Worm (Caenorhabditis elegans) whole organism, mixed stage, embryonic: ENCODE measurements around the gene srsx-10.

Experiments used
- M03D4.4 ChIP-seq: sonication (generic microtip); optimal IDR thresholded peaks from 2 replicates; lab custom pipeline; 2017; ENCODE audit warnings: mild to moderate bottlenecking, missing genetic modification characterization, missing compliant biosample characterization
- bed-3 ChIP-seq: fragments of 200-800 bp; sonication (Bioruptor generic); optimal IDR thresholded peaks from 3 replicates; lab custom pipeline; 2018; ENCODE audit warnings: mild to moderate bottlenecking, missing genetic modification characterization, moderate library complexity, missing compliant biosample characterization
- blmp-1 ChIP-seq: fragments of 150-350 bp; optimal IDR thresholded peaks from 2 replicates; lab custom pipeline; 2014; ENCODE audit warnings: missing biosample characterization, missing genetic modification characterization
- ceh-39 ChIP-seq: fragments of 150-350 bp; optimal IDR thresholded peaks from 2 replicates; lab custom pipeline; 2014; ENCODE audit warnings: missing biosample characterization, missing genetic modification characterization
- ceh-43 ChIP-seq: fragments of 200-800 bp; sonication (Bioruptor generic); optimal IDR thresholded peaks from 2 replicates; lab custom pipeline; 2018; ENCODE audit warnings: mild to moderate bottlenecking, missing genetic modification characterization, moderate library complexity, missing compliant biosample characterization
- ceh-83 ChIP-seq: fragments of 200-800 bp; sonication (Bioruptor generic); optimal IDR thresholded peaks from 2 replicates; lab custom pipeline; 2018; ENCODE audit warnings: mild to moderate bottlenecking, missing genetic modification characterization, missing compliant biosample characterization
- ces-1 ChIP-seq: fragments of 150-350 bp; optimal IDR thresholded peaks from 2 replicates; lab custom pipeline; 2014; ENCODE audit warnings: missing biosample characterization, missing genetic modification reagents, missing genetic modification characterization
- cnd-1 ChIP-seq: fragments of 200-800 bp; sonication (Bioruptor generic); optimal IDR thresholded peaks from 2 replicates; lab custom pipeline; 2018; ENCODE audit warnings: mild to moderate bottlenecking, missing genetic modification characterization, missing compliant biosample characterization
- drap-1 ChIP-seq: fragments of 200-800 bp; sonication (Bioruptor generic); optimal IDR thresholded peaks from 3 replicates; lab custom pipeline; 2018; ENCODE audit warnings: mild to moderate bottlenecking, missing genetic modification characterization, missing compliant biosample characterization
- elt-3 ChIP-seq: fragments of 150-350 bp; optimal IDR thresholded peaks from 2 replicates; lab custom pipeline; 2014; ENCODE audit warnings: missing biosample characterization, missing genetic modification characterization
- flh-1 ChIP-seq: fragments of 200-800 bp; sonication (Bioruptor generic); optimal IDR thresholded peaks from 2 replicates; lab custom pipeline; 2018; ENCODE audit warnings: mild to moderate bottlenecking, missing genetic modification characterization, moderate library complexity, missing compliant biosample characterization
- ham-2 ChIP-seq: fragments of 200-800 bp; sonication (Bioruptor generic); optimal IDR thresholded peaks from 2 replicates; lab custom pipeline; 2018; ENCODE audit warnings: mild to moderate bottlenecking, missing genetic modification characterization, missing compliant biosample characterization
- hlh-1 ChIP-seq: fragments of 150-350 bp; optimal IDR thresholded peaks from 2 replicates; lab custom pipeline; 2014; ENCODE audit warnings: missing biosample characterization, missing genetic modification reagents, missing genetic modification characterization
- lin-13 ChIP-seq: fragments of 150-350 bp; optimal IDR thresholded peaks from 2 replicates; lab custom pipeline; 2014; ENCODE audit warnings: missing biosample characterization, missing genetic modification characterization
- lin-32 ChIP-seq: fragments of 200-800 bp; sonication (Bioruptor generic); optimal IDR thresholded peaks from 2 replicates; lab custom pipeline; 2018; ENCODE audit warnings: mild to moderate bottlenecking, missing genetic modification characterization, missing compliant biosample characterization
- lsy-2 ChIP-seq: fragments of 150-350 bp; optimal IDR thresholded peaks from 2 replicates; lab custom pipeline; 2014; ENCODE audit warnings: missing biosample characterization, missing genetic modification characterization
- mep-1 ChIP-seq: fragments of 150-350 bp; optimal IDR thresholded peaks from 2 replicates; lab custom pipeline; 2017; ENCODE audit warnings: missing biosample characterization, missing genetic modification reagents, missing genetic modification characterization, inconsistent platforms
- mls-2 ChIP-seq: sonication (generic microtip); optimal IDR thresholded peaks from 2 replicates; lab custom pipeline; 2016; ENCODE audit warnings: mild to moderate bottlenecking, missing genetic modification characterization, moderate library complexity, missing compliant biosample characterization
- nhr-12 ChIP-seq: fragments of 150-350 bp; optimal IDR thresholded peaks from 2 replicates; lab custom pipeline; 2014; ENCODE audit warnings: missing biosample characterization, missing genetic modification characterization
- nhr-237 ChIP-seq: fragments of 150-350 bp; optimal IDR thresholded peaks from 2 replicates; lab custom pipeline; 2014; ENCODE audit warnings: missing biosample characterization, missing genetic modification characterization
- nhr-76 ChIP-seq: sonication (generic microtip); optimal IDR thresholded peaks from 2 replicates; lab custom pipeline; 2017; ENCODE audit warnings: missing biosample characterization, missing genetic modification characterization
- pha-4 ChIP-seq: fragments of 150-350 bp; optimal IDR thresholded peaks from 2 replicates; lab custom pipeline; 2018; ENCODE audit warnings: missing biosample characterization, missing genetic modification reagents, missing genetic modification characterization
- sem-2 ChIP-seq: fragments of 200-800 bp; sonication (Bioruptor generic); optimal IDR thresholded peaks from 2 replicates; lab custom pipeline; 2018; ENCODE audit warnings: mild to moderate bottlenecking, missing genetic modification characterization, missing compliant biosample characterization
- snpc-4 ChIP-seq: fragments of 150-350 bp; optimal IDR thresholded peaks from 2 replicates; lab custom pipeline; 2014; ENCODE audit warnings: missing biosample characterization, missing genetic modification characterization
- sptf-1 ChIP-seq: sonication (generic microtip); optimal IDR thresholded peaks from 2 replicates; lab custom pipeline; 2017; ENCODE audit warnings: mild to moderate bottlenecking, missing genetic modification characterization, moderate library complexity, missing compliant biosample characterization
- unc-120 ChIP-seq: sonication (generic microtip); optimal IDR thresholded peaks from 2 replicates; lab custom pipeline; 2017; ENCODE audit warnings: missing genetic modification characterization, missing compliant biosample characterization; ENCODE audit not compliant: poor library complexity, severe bottlenecking
- unc-39 ChIP-seq: fragments of 150-350 bp; optimal IDR thresholded peaks from 2 replicates; lab custom pipeline; 2014; ENCODE audit warnings: missing biosample characterization, missing genetic modification characterization
- unc-62 ChIP-seq: fragments of 150-350 bp; optimal IDR thresholded peaks from 2 replicates; lab custom pipeline; 2014; ENCODE audit warnings: missing biosample characterization, missing genetic modification reagents, missing genetic modification characterization
- zip-8 ChIP-seq: fragments of 150-350 bp; optimal IDR thresholded peaks from 2 replicates; lab custom pipeline; 2014; ENCODE audit warnings: missing biosample characterization, missing genetic modification characterization
- ztf-11 ChIP-seq: fragments of 150-350 bp; optimal IDR thresholded peaks from 2 replicates; lab custom pipeline; 2014; ENCODE audit warnings: missing biosample characterization, missing genetic modification characterization

The srsx-10 gene

ce11 chrV:5012193-5012853 is 37.7 kb upstream of the srsx-10 start, which contains the start of gene srr-6:
Gene srr-6, plus strand, starts transcription at chrV:5012803.
- no peak for TF ChIP-seq unc-120 (tag; lab: Kevin White, UChicago)
- no peak for TF ChIP-seq ceh-83 (GFP tag; lab: Kevin White, UChicago)
- TF ChIP-seq sem-2 (GFP tag; lab: Kevin White, UChicago), result no peak
- no peak for TF ChIP-seq sptf-1 (tag; lab: Kevin White, UChicago)
- TF ChIP-seq nhr-237 (tag; lab: Kevin White, UChicago), result no peak
- no peak for TF ChIP-seq lin-32 (GFP tag; lab: Kevin White, UChicago)
- TF ChIP-seq nhr-12 (tag; lab: Kevin White, UChicago), result no peak
- TF ChIP-seq M03D4.4 (tag; lab: Kevin White, UChicago), result no peak
- no peak for TF ChIP-seq lsy-2 (tag; lab: Kevin White, UChicago)
- TF ChIP-seq hlh-1 (tag; lab: Kevin White, UChicago), result no peak
- TF ChIP-seq elt-3, result no peak
- TF ChIP-seq ceh-43 (GFP tag; lab: Kevin White, UChicago), result no peak
- no peak for TF ChIP-seq unc-62 (GFP tag; lab: Kevin White, UChicago)
- TF ChIP-seq ces-1, result no peak
- no peak for TF ChIP-seq zip-8 (tag; lab: Kevin White, UChicago)
- TF ChIP-seq nhr-76 (tag; lab: Kevin White, UChicago), result no peak

ce11 chrV:5001386-5001785 is 26.8 kb upstream of the srsx-10 start, which contains the start of gene srr-8:
Gene srr-8, plus strand, starts transcription at chrV:5001686.
- TF ChIP-seq lin-32 (GFP tag; lab: Kevin White, UChicago) (no peak), drap-1 (GFP tag; lab: Kevin White, UChicago) (no peak), lsy-2 (tag; lab: Kevin White, UChicago) (no peak), flh-1 (GFP tag; lab: Kevin White, UChicago) (no peak), elt-3 (no peak), bed-3 (GFP tag; lab: Kevin White, UChicago) (no peak), ceh-39 (tag; lab: Kevin White, UChicago) (no peak), cnd-1 (tag; lab: Kevin White, UChicago) (no peak), nhr-237 (tag; lab: Kevin White, UChicago) (no peak), nhr-76 (tag; lab: Kevin White, UChicago) (no peak), lin-13 (no peak), mls-2 (tag; lab: Kevin White, UChicago) (no peak), ceh-43 (GFP tag; lab: Kevin White, UChicago) (no peak), blmp-1 (no peak)

- TF ChIP-seq ham-2 (no peak), ztf-11 (tag; lab: Kevin White, UChicago) (no peak), ceh-83 (GFP tag; lab: Kevin White, UChicago) (no peak), pha-4 (tag; lab: Kevin White, UChicago) (no peak), zip-8 (tag; lab: Kevin White, UChicago) (no peak), bed-3 (GFP tag; lab: Kevin White, UChicago) (no peak), lsy-2 (tag; lab: Kevin White, UChicago) (no peak), unc-39 (no peak)
These were observed 25.8 kb upstream of the srsx-10 start, which contains the start of gene ugt-7 for ce11 chrV:5000406-5000805. Gene ugt-7, minus strand, starts transcription at chrV:5000566.

- no peak for TF ChIP-seq mls-2 (tag; lab: Kevin White, UChicago)
These were observed 20.6 kb upstream of the srsx-10 start, which contains the start of gene ncx-9 for ce11 chrV:4995155-4995554. Gene ncx-9, minus strand, starts transcription at chrV:4995255.

- TF ChIP-seq unc-39 (no peak), flh-1 (GFP tag; lab: Kevin White, UChicago) (no peak), mep-1 (tag; lab: Kevin White, UChicago) (no peak), nhr-12 (tag; lab: Kevin White, UChicago) (no peak), ceh-43 (GFP tag; lab: Kevin White, UChicago) (no peak), ceh-39 (tag; lab: Kevin White, UChicago) (no peak), unc-120 (tag; lab: Kevin White, UChicago) (no peak), unc-62 (GFP tag; lab: Kevin White, UChicago) (no peak), snpc-4 (tag; lab: Kevin White, UChicago) (no peak), blmp-1 (no peak), pha-4 (tag; lab: Kevin White, UChicago) (no peak), zip-8 (tag; lab: Kevin White, UChicago) (no peak), mls-2 (tag; lab: Kevin White, UChicago) (no peak), ceh-83 (GFP tag; lab: Kevin White, UChicago) (no peak), bed-3 (GFP tag; lab: Kevin White, UChicago) (no peak), drap-1 (GFP tag; lab: Kevin White, UChicago) (no peak)
These were observed 12.5 kb upstream of the srsx-10 start, which contains the start of gene ncx-8 for ce11 chrV:4987097-4987496. Gene ncx-8, minus strand, starts transcription at chrV:4987197.
